Worm (Caenorhabditis elegans): ENCODE measurements around the gene frpr-16.
A peak's percentile ranks its signal among the peaks of the same experiment; 100 is the strongest.

frpr-16 gene

ce11 chrII:6031106-6031505, at the start of gene frpr-16:
Gene frpr-16 (minus strand): TSS chrII:6031206.
- TF ChIP-seq T22C8.4 (GFP tag; IDR thresholded peaks at IDR 0.05): no peak
- TF ChIP-seq med-1 (GFP tag; optimal IDR thresholded peaks at IDR 0.05; ENCODE audit: insufficient read depth): no peak
- TF ChIP-seq ztf-23 (GFP tag; IDR thresholded peaks at IDR 0.05): no peak
- TF ChIP-seq cog-1 (tag; optimal IDR thresholded peaks at IDR 0.05): no peak
- no peak for TF ChIP-seq ztf-29 (GFP tag; IDR thresholded peaks at IDR 0.05)
- TF ChIP-seq ref-1 (GFP tag; conservative IDR thresholded peaks at IDR 0.05): no peak
- no peak for TF ChIP-seq tab-1 (GFP tag; IDR thresholded peaks at IDR 0.05)
- TF ChIP-seq flt-1 (GFP tag; IDR thresholded peaks at IDR 0.05): no peak
- TF ChIP-seq klf-2 (GFP tag; conservative IDR thresholded peaks at IDR 0.05): no peak

ce11 chrII:6080743-6081142, 49.7 kb upstream of the frpr-16 start, which contains the start of gene fbf-1:
Gene fbf-1 (minus strand): TSS chrII:6080843.
- no peak for TF ChIP-seq T22C8.4 (GFP tag; IDR thresholded peaks at IDR 0.05)

ce11 chrII:6077604-6078003, 46.6 kb upstream of the frpr-16 start, which contains the start of gene H12I13.6:
Gene H12I13.6 (plus strand): TSS chrII:6077904.
- no peak for TF ChIP-seq flt-1 (GFP tag; IDR thresholded peaks at IDR 0.05)
- no peak for TF ChIP-seq med-1 (GFP tag; optimal IDR thresholded peaks at IDR 0.05; ENCODE audit: insufficient read depth)
- no peak for TF ChIP-seq ztf-23 (GFP tag; IDR thresholded peaks at IDR 0.05)
- no peak for TF ChIP-seq T22C8.4 (GFP tag; IDR thresholded peaks at IDR 0.05)
- TF ChIP-seq tab-1 (GFP tag; IDR thresholded peaks at IDR 0.05): no peak
- no peak for TF ChIP-seq ref-1 (GFP tag; conservative IDR thresholded peaks at IDR 0.05)
- TF ChIP-seq cog-1 (tag; optimal IDR thresholded peaks at IDR 0.05): no peak
- TF ChIP-seq ztf-29 (GFP tag; IDR thresholded peaks at IDR 0.05): no peak
- no peak for TF ChIP-seq klf-2 (GFP tag; conservative IDR thresholded peaks at IDR 0.05)

ce11 chrII:6067066-6067465, 36.1 kb upstream of the frpr-16 start, which contains the start of gene H12I13.1:
Gene H12I13.1 (minus strand): TSS chrII:6067166.
- no peak for TF ChIP-seq flt-1 (GFP tag; IDR thresholded peaks at IDR 0.05)

- no peak for TF ChIP-seq klf-2 (GFP tag; conservative IDR thresholded peaks at IDR 0.05)
- TF ChIP-seq cog-1 (tag; optimal IDR thresholded peaks at IDR 0.05): peak; percentile 60
- no peak for TF ChIP-seq med-1 (GFP tag; optimal IDR thresholded peaks at IDR 0.05; ENCODE audit: insufficient read depth)
- no peak for TF ChIP-seq ref-1 (GFP tag; conservative IDR thresholded peaks at IDR 0.05)
- peak; percentile 77 for TF ChIP-seq ztf-23 (GFP tag; IDR thresholded peaks at IDR 0.05)
- TF ChIP-seq flt-1 (GFP tag; IDR thresholded peaks at IDR 0.05): no peak; the same call in 1 of the 2 replicates
These were observed 30.5 kb upstream of the frpr-16 start for ce11 chrII:6061495-6061894.

ce11 chrII:6055927-6056326, 24.9 kb upstream of the frpr-16 start, which contains the start of gene R12C12.7:
Gene R12C12.7 (minus strand): TSS chrII:6055985.
- TF ChIP-seq cog-1 (tag; optimal IDR thresholded peaks at IDR 0.05) (no peak), T22C8.4 (GFP tag; IDR thresholded peaks at IDR 0.05) (no peak), tab-1 (GFP tag; IDR thresholded peaks at IDR 0.05) (no peak), flt-1 (GFP tag; IDR thresholded peaks at IDR 0.05) (no peak), klf-2 (GFP tag; conservative IDR thresholded peaks at IDR 0.05) (no peak), ztf-29 (GFP tag; IDR thresholded peaks at IDR 0.05) (no peak), ref-1 (GFP tag; conservative IDR thresholded peaks at IDR 0.05) (no peak), ztf-23 (GFP tag; IDR thresholded peaks at IDR 0.05) (no peak), med-1 (GFP tag; optimal IDR thresholded peaks at IDR 0.05; ENCODE audit: insufficient read depth) (no peak)

- TF ChIP-seq tab-1 (GFP tag; IDR thresholded peaks at IDR 0.05): no peak
- TF ChIP-seq ref-1 (GFP tag; conservative IDR thresholded peaks at IDR 0.05): no peak
- no peak for TF ChIP-seq cog-1 (tag; optimal IDR thresholded peaks at IDR 0.05)
- no peak for TF ChIP-seq med-1 (GFP tag; optimal IDR thresholded peaks at IDR 0.05; ENCODE audit: insufficient read depth)
- no peak for TF ChIP-seq klf-2 (GFP tag; conservative IDR thresholded peaks at IDR 0.05)
- no peak for TF ChIP-seq ztf-23 (GFP tag; IDR thresholded peaks at IDR 0.05)
- no peak for TF ChIP-seq T22C8.4 (GFP tag; IDR thresholded peaks at IDR 0.05)
- no peak for TF ChIP-seq ztf-29 (GFP tag; IDR thresholded peaks at IDR 0.05)
- TF ChIP-seq flt-1 (GFP tag; IDR thresholded peaks at IDR 0.05): no peak
These were observed 19.1 kb upstream of the frpr-16 start, which contains the start of gene gldc-1 for ce11 chrII:6050120-6050519. Gene gldc-1 (plus strand): TSS chrII:6050420.

- TF ChIP-seq ztf-23 (GFP tag; IDR thresholded peaks at IDR 0.05) (no peak), ztf-29 (GFP tag; IDR thresholded peaks at IDR 0.05) (no peak), flt-1 (GFP tag; IDR thresholded peaks at IDR 0.05) (no peak), cog-1 (tag; optimal IDR thresholded peaks at IDR 0.05) (no peak), T22C8.4 (GFP tag; IDR thresholded peaks at IDR 0.05) (no peak), med-1 (GFP tag; optimal IDR thresholded peaks at IDR 0.05; ENCODE audit: insufficient read depth) (no peak), ref-1 (GFP tag; conservative IDR thresholded peaks at IDR 0.05) (no peak), klf-2 (GFP tag; conservative IDR thresholded peaks at IDR 0.05) (no peak), tab-1 (GFP tag; IDR thresholded peaks at IDR 0.05) (no peak)
These were observed 18.5 kb upstream of the frpr-16 start for ce11 chrII:6049546-6049945.

ce11 chrII:6047639-6048159, 16.7 kb upstream of the frpr-16 start, which contains the start of the genes R12C12.6 and ran-5:
Gene R12C12.6 (minus strand): TSS chrII:6047867.
Gene ran-5 (plus strand): TSS chrII:6048109.
- peak; percentile 71 for TF ChIP-seq cog-1 (tag; optimal IDR thresholded peaks at IDR 0.05)
- peak; percentile 64; the same call in 1 of the 2 replicates for TF ChIP-seq ztf-23 (GFP tag; IDR thresholded peaks at IDR 0.05)
- TF ChIP-seq ref-1 (GFP tag; conservative IDR thresholded peaks at IDR 0.05): no peak
- no peak for TF ChIP-seq klf-2 (GFP tag; conservative IDR thresholded peaks at IDR 0.05)
- TF ChIP-seq T22C8.4 (GFP tag; IDR thresholded peaks at IDR 0.05): no peak
- no peak for TF ChIP-seq ztf-29 (GFP tag; IDR thresholded peaks at IDR 0.05)
- no peak for TF ChIP-seq tab-1 (GFP tag; IDR thresholded peaks at IDR 0.05)
- TF ChIP-seq med-1 (GFP tag; optimal IDR thresholded peaks at IDR 0.05; ENCODE audit: insufficient read depth): no peak
- 0 out of 2 replicates have a peak, but pooled peaks have one; percentile 33 for TF ChIP-seq flt-1 (GFP tag; IDR thresholded peaks at IDR 0.05)

- TF ChIP-seq med-1 (GFP tag; optimal IDR thresholded peaks at IDR 0.05; ENCODE audit: insufficient read depth) (no peak), flt-1 (GFP tag; IDR thresholded peaks at IDR 0.05) (no peak), T22C8.4 (GFP tag; IDR thresholded peaks at IDR 0.05) (no peak), klf-2 (GFP tag; conservative IDR thresholded peaks at IDR 0.05) (no peak), cog-1 (tag; optimal IDR thresholded peaks at IDR 0.05) (no peak), ref-1 (GFP tag; conservative IDR thresholded peaks at IDR 0.05) (no peak), ztf-23 (GFP tag; IDR thresholded peaks at IDR 0.05) (0 out of 2 replicates have a peak, but pooled peaks have one; percentile 25)
These were observed 15.1 kb upstream of the frpr-16 start for ce11 chrII:6046023-6046631.

Data from whole organism, midembryonic.